Worm (Caenorhabditis elegans): ENCODE data around the gene F10C1.23.
A peak's percentile ranks its signal among the peaks of the same experiment; 100 is the strongest.

The F10C1.23 gene

DNA sequence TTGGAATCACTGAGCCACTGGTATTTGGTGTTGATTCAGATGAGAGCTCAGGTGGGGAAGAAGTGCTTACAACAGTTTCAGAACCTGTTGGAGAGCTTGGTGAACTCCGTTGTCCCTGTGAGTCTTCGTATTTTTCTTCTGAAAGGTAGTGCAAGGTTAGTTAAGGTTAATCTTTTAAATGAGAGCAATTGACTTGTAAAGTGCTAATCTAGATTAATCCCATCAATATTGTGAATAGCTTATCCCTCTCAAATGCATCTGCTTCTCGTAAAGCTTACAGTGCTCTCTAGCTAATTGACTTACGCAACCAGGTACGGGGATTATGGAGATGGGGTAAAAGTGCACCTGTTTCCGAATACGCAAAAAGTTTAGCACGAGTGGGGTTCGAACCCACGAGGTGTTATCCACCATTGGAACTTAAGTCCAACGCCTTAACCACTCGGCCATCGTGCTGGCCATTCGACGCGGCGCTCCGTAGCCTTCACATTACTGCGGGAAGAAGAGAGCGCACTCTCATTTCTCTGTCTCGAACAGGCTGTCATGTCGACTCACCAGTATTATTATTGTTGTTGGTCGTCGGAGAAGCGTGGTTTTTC, 14.8 kb downstream of the F10C1.23 start (continued):
- no peak for TF ChIP-seq sem-4 (tag; optimal IDR thresholded peaks at IDR 0.05)

DNA sequence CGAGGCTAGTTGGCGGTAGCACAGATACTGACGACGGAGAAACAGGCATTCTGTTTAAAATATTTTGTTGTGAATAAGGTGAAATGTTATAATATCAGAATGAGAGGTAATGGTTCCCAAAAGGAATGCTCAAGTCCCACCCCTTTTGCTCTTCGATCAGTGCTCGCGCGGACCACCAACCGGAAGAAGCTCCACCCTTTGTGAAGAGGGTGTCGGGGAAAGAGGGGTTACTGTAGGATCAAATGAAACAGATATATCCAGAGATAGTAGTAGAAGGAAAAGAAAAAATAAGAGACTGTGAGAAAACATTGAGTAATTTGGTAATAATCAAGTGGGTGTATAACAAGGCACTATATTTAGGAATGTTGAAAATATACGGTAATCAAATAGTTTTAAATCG, 16.3 kb downstream of the F10C1.23 start, which contains the start of the genes dmd-5 and F10C1.1:
Gene dmd-5 (minus strand): TSS at position 101 of the 400 bp plus-strand sequence.
Gene F10C1.1 (plus strand): TSS at position 110 of the 400 bp plus-strand sequence.
- TF ChIP-seq ztf-11 (tag; optimal IDR thresholded peaks at IDR 0.05) (no peak), fos-1 (tag; optimal IDR thresholded peaks at IDR 0.05) (no peak), ama-1 (optimal IDR thresholded peaks at IDR 0.05) (no peak), Y55F3AM.14 (GFP tag; optimal IDR thresholded peaks at IDR 0.05) (no peak), nhr-77 (tag; optimal IDR thresholded peaks at IDR 0.05) (no peak), alr-1 (tag; optimal IDR thresholded peaks at IDR 0.05) (no peak), sma-3 (GFP tag; optimal IDR thresholded peaks at IDR 0.05) (no peak), F13H6.1 (tag; optimal IDR thresholded peaks at IDR 0.05) (no peak), ceh-16 (tag; optimal IDR thresholded peaks at IDR 0.05) (no peak)

DNA sequence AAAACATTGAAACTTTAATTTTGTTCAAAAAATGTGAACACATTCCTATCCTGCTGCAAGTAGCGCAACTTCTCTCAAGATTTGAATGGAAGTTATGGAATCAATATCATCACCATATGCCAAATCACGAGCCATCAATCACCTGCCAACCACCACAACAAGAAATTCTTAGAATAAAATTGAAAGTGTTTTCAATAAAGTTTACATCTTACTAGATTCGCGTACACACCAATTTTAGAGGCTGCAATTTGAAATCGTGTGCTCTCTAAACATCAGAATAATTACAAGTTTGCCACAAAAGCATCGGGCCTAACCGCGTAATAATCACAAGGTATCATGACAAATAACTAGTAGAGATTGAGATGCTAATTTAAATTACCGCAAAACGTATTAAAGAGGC, 17.0 kb downstream of the F10C1.23 start:
- no peak for TF ChIP-seq ztf-4 (tag; optimal IDR thresholded peaks at IDR 0.05)
- no peak for TF ChIP-seq zag-1 (tag; optimal IDR thresholded peaks at IDR 0.05)
- TF ChIP-seq nhr-25 (tag; optimal IDR thresholded peaks at IDR 0.05) = no peak
- no peak for TF ChIP-seq mab-5 (tag; optimal IDR thresholded peaks at IDR 0.05)
- no peak for TF ChIP-seq R02D3.7 (tag; optimal IDR thresholded peaks at IDR 0.05)
- TF ChIP-seq lin-39 (tag; optimal IDR thresholded peaks at IDR 0.05) = no peak
- TF ChIP-seq nhr-23 (tag; optimal IDR thresholded peaks at IDR 0.05) = no peak
- no peak for TF ChIP-seq nhr-129 (tag; optimal IDR thresholded peaks at IDR 0.05)
- TF ChIP-seq ceh-16 (tag; optimal IDR thresholded peaks at IDR 0.05) = no peak
- TF ChIP-seq unc-39 (tag; optimal IDR thresholded peaks at IDR 0.05) = no peak
- no peak for TF ChIP-seq lin-11 (tag; optimal IDR thresholded peaks at IDR 0.05)

DNA sequence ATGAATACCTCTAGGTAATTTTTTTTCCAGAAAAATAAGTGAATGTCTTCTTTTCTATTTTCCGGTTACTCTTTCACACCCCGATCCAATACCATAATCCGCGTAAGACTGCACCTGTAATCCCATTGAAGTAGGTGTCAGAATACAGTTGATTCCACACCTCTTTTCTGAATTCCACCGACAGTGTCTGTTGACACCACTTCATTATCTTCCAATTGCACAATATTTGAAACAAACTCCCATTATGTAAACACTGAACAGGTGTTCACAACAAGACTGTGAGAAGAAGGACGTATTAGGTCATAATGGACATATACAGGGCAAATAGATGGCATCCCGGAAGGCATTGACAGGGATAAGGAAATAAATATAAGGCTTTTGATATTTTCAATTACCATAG, 19.5 kb downstream of the F10C1.23 start:
- TF ChIP-seq mdl-1 (tag; optimal IDR thresholded peaks at IDR 0.05) = no peak

DNA sequence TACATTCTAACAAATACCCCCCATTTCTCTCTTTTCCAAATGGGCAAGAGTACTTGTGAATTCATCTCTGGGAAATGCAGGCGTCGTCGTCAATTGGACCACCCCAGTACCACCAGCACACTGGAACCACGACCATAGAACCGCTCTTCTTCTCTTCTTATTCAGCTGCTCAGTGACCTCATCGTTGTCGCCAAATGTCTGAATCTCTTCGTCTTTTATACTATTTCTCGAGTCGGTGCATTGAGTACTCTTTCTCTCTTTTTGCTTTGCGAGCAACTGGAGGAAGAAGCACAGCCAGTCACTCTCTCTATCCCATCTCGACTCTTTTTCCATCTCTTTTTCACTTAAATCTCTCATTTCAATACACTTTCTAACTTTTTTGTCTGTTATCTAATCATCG, 22.0 kb downstream of the F10C1.23 start:
- TF ChIP-seq nhr-129 (tag; optimal IDR thresholded peaks at IDR 0.05) = peak; percentile 56
- TF ChIP-seq unc-55 (GFP tag; optimal IDR thresholded peaks at IDR 0.05) = peak; percentile 60
- no peak for TF ChIP-seq nhr-21 (tag; optimal IDR thresholded peaks at IDR 0.05)
- TF ChIP-seq lsy-2 (tag; optimal IDR thresholded peaks at IDR 0.05) = peak in 1 of 2 experiments; percentile 50
- TF ChIP-seq mdl-1 (tag; optimal IDR thresholded peaks at IDR 0.05) = no peak
- peak; percentile 1 for TF ChIP-seq fos-1 (tag; optimal IDR thresholded peaks at IDR 0.05)
- peak; percentile 31 for TF ChIP-seq sma-9 (GFP tag; optimal IDR thresholded peaks at IDR 0.05)
- no peak for TF ChIP-seq sma-9 (tag; optimal IDR thresholded peaks at IDR 0.05)
- TF ChIP-seq C34F6.9 (tag; optimal IDR thresholded peaks at IDR 0.05) = peak; percentile 57
- peak; percentile 74 for TF ChIP-seq zag-1 (tag; optimal IDR thresholded peaks at IDR 0.05)
- no peak for TF ChIP-seq crh-2 (tag; optimal IDR thresholded peaks at IDR 0.05)
- TF ChIP-seq F13H6.1 (tag; optimal IDR thresholded peaks at IDR 0.05) = peak; percentile 48

DNA sequence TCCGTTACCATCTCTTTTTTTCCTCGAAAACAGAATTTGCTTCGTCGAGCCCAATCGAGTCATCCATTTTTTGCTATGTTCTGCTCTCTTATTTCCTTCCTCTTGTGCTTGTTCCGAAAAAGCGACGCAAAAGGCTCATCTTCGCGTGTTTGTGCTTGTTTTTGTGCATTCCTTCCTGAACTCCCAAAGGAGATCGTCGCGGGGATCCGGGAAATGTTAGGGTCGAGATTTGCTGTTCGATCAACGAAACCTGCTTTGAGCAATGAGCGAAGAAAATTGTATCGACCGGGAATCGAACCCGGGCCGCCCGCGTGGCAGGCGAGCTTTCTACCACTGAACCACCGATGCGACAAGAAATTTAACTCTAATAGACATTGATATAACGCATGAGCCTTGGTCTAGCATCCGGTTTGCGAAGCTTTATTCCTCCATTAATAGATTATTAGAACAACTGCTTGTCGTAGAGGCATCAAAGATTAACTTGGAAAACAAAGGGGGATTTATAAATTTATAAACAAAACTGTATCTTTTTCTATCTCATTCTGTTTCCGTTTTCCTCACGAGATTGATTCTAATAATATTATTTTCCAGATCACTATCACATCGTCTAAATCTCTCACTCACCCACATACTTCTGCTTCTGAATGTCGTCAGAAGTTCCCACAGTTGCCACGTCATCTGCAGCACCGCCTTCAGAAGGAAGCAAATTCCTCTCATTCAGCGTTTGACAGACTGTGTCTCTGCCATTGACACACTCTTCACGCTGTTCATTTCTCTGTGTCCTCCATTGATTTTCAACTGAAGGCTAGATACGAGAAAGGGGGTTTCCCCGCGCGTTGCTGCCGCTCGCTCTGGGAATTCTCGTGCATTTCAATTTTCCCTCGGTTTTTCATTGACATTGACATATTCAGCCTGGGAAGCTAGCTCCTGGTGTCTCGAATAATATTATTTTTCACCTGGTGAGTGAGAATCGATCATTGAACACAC, 24.4 kb downstream of the F10C1.23 start, which contains the start of gene K05F1.6:
Gene K05F1.6 (plus strand): TSS at position 586 of the 987 bp plus-strand sequence.
- TF ChIP-seq nhr-237 (tag; optimal IDR thresholded peaks at IDR 0.05) (no peak), nhr-77 (tag; optimal IDR thresholded peaks at IDR 0.05) (no peak), nhr-21 (tag; optimal IDR thresholded peaks at IDR 0.05) (peak; percentile 65), C34F6.9 (tag; optimal IDR thresholded peaks at IDR 0.05) (peak; percentile 21), lsy-2 (tag; optimal IDR thresholded peaks at IDR 0.05) (peak; percentile 28 to 50), aly-2 (tag; optimal IDR thresholded peaks at IDR 0.05) (no peak), ceh-82 (tag; optimal IDR thresholded peaks at IDR 0.05) (no peak), unc-55 (GFP tag; optimal IDR thresholded peaks at IDR 0.05) (peak; percentile 10), sma-3 (GFP tag; optimal IDR thresholded peaks at IDR 0.05) (peak; percentile 63), nhr-129 (tag; optimal IDR thresholded peaks at IDR 0.05) (peak; percentile 59), elt-1 (tag; optimal IDR thresholded peaks at IDR 0.05) (no peak), nhr-10 (tag; optimal IDR thresholded peaks at IDR 0.05) (no peak), blmp-1 (tag; optimal IDR thresholded peaks at IDR 0.05; ENCODE audit: insufficient read depth) (no peak), F13H6.1 (tag; optimal IDR thresholded peaks at IDR 0.05) (peak; percentile 68), nhr-11 (tag; optimal IDR thresholded peaks at IDR 0.05) (no peak), nhr-12 (tag; optimal IDR thresholded peaks at IDR 0.05) (no peak), lin-11 (tag; optimal IDR thresholded peaks at IDR 0.05) (peak; percentile 48), sem-4 (tag; optimal IDR thresholded peaks at IDR 0.05) (peak; percentile 26), fos-1 (tag; optimal IDR thresholded peaks at IDR 0.05) (peak; percentile 29), Y55F3AM.14 (GFP tag; optimal IDR thresholded peaks at IDR 0.05) (peak; percentile 70), crh-2 (tag; optimal IDR thresholded peaks at IDR 0.05) (peak; percentile 63), ztf-11 (tag; optimal IDR thresholded peaks at IDR 0.05) (no peak), lin-13 (GFP tag; optimal IDR thresholded peaks at IDR 0.05) (peak; percentile 70), nhr-6 (tag; optimal IDR thresholded peaks at IDR 0.05) (no peak), elt-3 (tag; optimal IDR thresholded peaks at IDR 0.05) (no peak), unc-39 (tag; optimal IDR thresholded peaks at IDR 0.05) (no peak), nhr-25 (tag; optimal IDR thresholded peaks at IDR 0.05) (no peak)
